Fruit fly (Drosophila melanogaster) whole organism, embryonic: Measurements from ENCODE around the gene CG42716.

Source experiments
- Ada2b ChIP-seq: fragments of 200-800 bp; sonication (Bioruptor generic); IDR thresholded peaks from 2 replicates; pipeline ENCODE4 v1.3.6; 2022; ENCODE audit warnings: missing biosample characterization, missing genetic modification characterization
- Adf1 ChIP-seq: fragments of 200-800 bp; sonication (Bioruptor generic); IDR thresholded peaks from 2 replicates; pipeline ENCODE4 v1.3.6; 2022; ENCODE audit warnings: missing biosample characterization, missing genetic modification characterization
- Asciz ChIP-seq: fragments of 200-800 bp; sonication (Bioruptor generic); optimal IDR thresholded peaks from 2 replicates; lab custom pipeline; 2017; ENCODE audit warnings: missing biosample characterization, mild to moderate bottlenecking, missing genetic modification characterization, missing genetic modification reagents
- Atf-2 ChIP-seq: fragments of 200-800 bp; sonication (Bioruptor generic); optimal IDR thresholded peaks from 2 replicates; lab custom pipeline; 2016; ENCODE audit warnings: missing biosample characterization, missing genetic modification characterization
- BEAF-32 ChIP-seq: fragments of 200-800 bp; sonication (Bioruptor generic); optimal IDR thresholded peaks from 3 replicates; lab custom pipeline; 2017; ENCODE audit warnings: missing biosample characterization, missing genetic modification characterization, mild to moderate bottlenecking, moderate library complexity, missing genetic modification reagents
- CG10543 ChIP-seq: fragments of 200-800 bp; sonication (Bioruptor generic); optimal IDR thresholded peaks from 3 replicates; lab custom pipeline; 2017; ENCODE audit warnings: missing biosample characterization, mild to moderate bottlenecking, missing genetic modification characterization, moderate library complexity
- CG10959 ChIP-seq: fragments of 200-800 bp; sonication (Bioruptor generic); IDR thresholded peaks from 2 replicates; pipeline ENCODE4 v1.3.6; 2022; ENCODE audit warnings: missing biosample characterization, missing genetic modification characterization
- CG13296 ChIP-seq: fragments of 200-800 bp; sonication (Bioruptor generic); optimal IDR thresholded peaks from 3 replicates; lab custom pipeline; 2018; ENCODE audit warnings: missing biosample characterization, mild to moderate bottlenecking, missing genetic modification characterization
- CG14441 ChIP-seq: fragments of 200-800 bp; sonication (Bioruptor generic); IDR thresholded peaks from 2 replicates; pipeline ENCODE4 v1.3.6; 2022; ENCODE audit warnings: missing biosample characterization, missing genetic modification characterization
- CG15269 ChIP-seq: fragments of 200-800 bp; sonication (Bioruptor generic); optimal IDR thresholded peaks from 2 replicates; lab custom pipeline; 2018; ENCODE audit warnings: missing biosample characterization, mild to moderate bottlenecking, missing genetic modification characterization, moderate library complexity
- CG1529 ChIP-seq: fragments of 200-800 bp; sonication (Bioruptor generic); optimal IDR thresholded peaks from 3 replicates; lab custom pipeline; 2018; ENCODE audit warnings: missing biosample characterization, missing genetic modification characterization
- CG15514 ChIP-seq: fragments of 200-800 bp; sonication (Bioruptor generic); optimal IDR thresholded peaks from 3 replicates; lab custom pipeline; 2017; ENCODE audit warnings: missing biosample characterization, missing genetic modification characterization, mild to moderate bottlenecking, moderate library complexity, missing genetic modification reagents
- CG16813 ChIP-seq: fragments of 200-800 bp; sonication (Bioruptor generic); IDR thresholded peaks from 3 replicates; pipeline ENCODE4 v1.3.6; 2022; ENCODE audit warnings: missing biosample characterization, missing genetic modification characterization; ENCODE audit not compliant: partially characterized antibody
- CG18599 ChIP-seq: fragments of 200-800 bp; sonication (Bioruptor generic); optimal IDR thresholded peaks from 3 replicates; lab custom pipeline; 2017; ENCODE audit warnings: missing biosample characterization, missing genetic modification characterization, mild to moderate bottlenecking, moderate library complexity, missing genetic modification reagents
- CG2129 ChIP-seq: fragments of 200-800 bp; sonication (Bioruptor generic); IDR thresholded peaks from 2 replicates; pipeline ENCODE4 v1.3.6; 2022; ENCODE audit warnings: missing biosample characterization, missing genetic modification characterization; ENCODE audit not compliant: partially characterized antibody
- CG31441 ChIP-seq: fragments of 200-800 bp; sonication (Bioruptor generic); IDR thresholded peaks from 2 replicates; pipeline ENCODE4 v1.3.6; 2022; ENCODE audit warnings: missing biosample characterization, missing genetic modification characterization
- CG34224 ChIP-seq: fragments of 200-800 bp; sonication (Bioruptor generic); IDR thresholded peaks from 3 replicates; pipeline ENCODE4 v1.3.6; 2022; ENCODE audit warnings: missing biosample characterization, missing genetic modification characterization; ENCODE audit not compliant: partially characterized antibody
- CG43689 ChIP-seq: fragments of 200-800 bp; sonication (Bioruptor generic); IDR thresholded peaks from 2 replicates; pipeline ENCODE4 v1.3.6; 2022; ENCODE audit warnings: missing biosample characterization, missing genetic modification characterization
- CG4424 ChIP-seq: fragments of 200-800 bp; sonication (Bioruptor generic); optimal IDR thresholded peaks from 3 replicates; lab custom pipeline; 2016; ENCODE audit warnings: missing biosample characterization, missing genetic modification characterization
- CG4820 ChIP-seq: fragments of 200-800 bp; sonication (Bioruptor generic); optimal IDR thresholded peaks from 3 replicates; lab custom pipeline; 2016; ENCODE audit warnings: missing biosample characterization, missing genetic modification characterization
- CG5180 ChIP-seq: fragments of 200-800 bp; sonication (Bioruptor generic); optimal IDR thresholded peaks from 3 replicates; lab custom pipeline; 2017; ENCODE audit warnings: missing biosample characterization, missing genetic modification characterization, mild to moderate bottlenecking, moderate library complexity, missing genetic modification reagents
- CG6813 ChIP-seq: fragments of 200-800 bp; sonication (Bioruptor generic); optimal IDR thresholded peaks from 2 replicates; lab custom pipeline; 2017; ENCODE audit warnings: missing biosample characterization, missing genetic modification characterization, mild to moderate bottlenecking, moderate library complexity, missing genetic modification reagents
- CG8281 ChIP-seq: fragments of 200-800 bp; sonication (Bioruptor generic); optimal IDR thresholded peaks from 2 replicates; lab custom pipeline; 2018; ENCODE audit warnings: missing biosample characterization, mild to moderate bottlenecking, missing genetic modification characterization, moderate library complexity
- CG8290 ChIP-seq, 3 experiments: fragments of 200-800 bp; sonication (Bioruptor generic); optimal IDR thresholded peaks; 2 replicates each; lab custom pipeline; 2016 to 2019; ENCODE audit warnings: missing biosample characterization in 3 of 3, missing genetic modification characterization in 3 of 3, mild to moderate bottlenecking in 2 of 3, moderate library complexity in 1 of 3
- Camta ChIP-seq: fragments of 200-800 bp; sonication (Bioruptor generic); optimal IDR thresholded peaks from 2 replicates; lab custom pipeline; 2016; ENCODE audit warnings: missing biosample characterization, missing genetic modification characterization
- Chrac-16 ChIP-seq: fragments of 200-800 bp; sonication (Bioruptor generic); optimal IDR thresholded peaks from 3 replicates; lab custom pipeline; 2016; ENCODE audit warnings: missing biosample characterization, missing genetic modification characterization
- Dad ChIP-seq: fragments of 200-800 bp; sonication (Bioruptor generic); optimal IDR thresholded peaks from 3 replicates; lab custom pipeline; 2016; ENCODE audit warnings: missing biosample characterization, missing genetic modification characterization
- Dll ChIP-seq: fragments of 200-800 bp; sonication (Bioruptor generic); IDR thresholded peaks from 4 replicates; pipeline ENCODE4 v1.3.6; 2022; ENCODE audit warnings: missing biosample characterization, missing genetic modification characterization; ENCODE audit not compliant: partially characterized antibody
- GATAe ChIP-seq: fragments of 200-800 bp; sonication (Bioruptor generic); conservative IDR thresholded peaks from 2 replicates; pipeline ENCODE4 v1.3.6; 2022; ENCODE audit warnings: missing biosample characterization, missing genetic modification characterization
- HLH3B ChIP-seq: fragments of 200-800 bp; sonication (Bioruptor generic); IDR thresholded peaks from 2 replicates; pipeline ENCODE4 v1.3.6; 2022; ENCODE audit warnings: missing biosample characterization, missing genetic modification characterization
- HLHmδ ChIP-seq: fragments of 200-800 bp; sonication (Bioruptor generic); optimal IDR thresholded peaks from 2 replicates; lab custom pipeline; 2018; ENCODE audit warnings: missing biosample characterization, mild to moderate bottlenecking, missing genetic modification characterization, moderate library complexity
- Hsf ChIP-seq: fragments of 200-800 bp; sonication (Bioruptor generic); optimal IDR thresholded peaks from 3 replicates; lab custom pipeline; 2016; ENCODE audit warnings: missing biosample characterization, missing genetic modification characterization
- Kr ChIP-seq: fragments of 200-800 bp; sonication (Bioruptor generic); optimal IDR thresholded peaks from 2 replicates; lab custom pipeline; 2017; ENCODE audit warnings: missing biosample characterization, mild to moderate bottlenecking, missing genetic modification characterization
- Oli ChIP-seq: fragments of 200-800 bp; sonication (Bioruptor generic); optimal IDR thresholded peaks from 2 replicates; lab custom pipeline; 2018; ENCODE audit warnings: missing biosample characterization, mild to moderate bottlenecking, missing genetic modification characterization, moderate library complexity
- Sin3A ChIP-seq: fragments of >200 bp; optimal IDR thresholded peaks from 2 replicates; lab custom pipeline; 2018
- Vsx1 ChIP-seq: fragments of 200-800 bp; sonication (Bioruptor generic); optimal IDR thresholded peaks from 2 replicates; lab custom pipeline; 2017; ENCODE audit warnings: missing biosample characterization, mild to moderate bottlenecking, missing genetic modification characterization, missing genetic modification reagents
- crol ChIP-seq: fragments of 200-800 bp; sonication (Bioruptor generic); IDR thresholded peaks from 2 replicates; pipeline ENCODE4 v1.3.6; 2022; ENCODE audit warnings: missing biosample characterization, missing genetic modification characterization
- crp ChIP-seq, 2 experiments: fragments of 200-800 bp; sonication (Bioruptor generic); optimal IDR thresholded peaks; 2 replicates in 1 of 2; 3 replicates in 1 of 2; lab custom pipeline; 2017; ENCODE audit warnings: missing biosample characterization in 2 of 2, missing genetic modification characterization in 2 of 2, mild to moderate bottlenecking in 1 of 2, moderate library complexity in 1 of 2
- da ChIP-seq: fragments of 200-800 bp; sonication (Bioruptor generic); optimal IDR thresholded peaks from 2 replicates; lab custom pipeline; 2016; ENCODE audit warnings: missing biosample characterization, missing genetic modification characterization
- dmrt99B ChIP-seq: fragments of 200-800 bp; sonication (Bioruptor generic); optimal IDR thresholded peaks from 2 replicates; lab custom pipeline; 2018; ENCODE audit warnings: missing biosample characterization, mild to moderate bottlenecking, missing genetic modification characterization, moderate library complexity
- gro ChIP-seq: fragments of 200-800 bp; sonication (Bioruptor generic); optimal IDR thresholded peaks from 2 replicates; lab custom pipeline; 2016; ENCODE audit warnings: missing biosample characterization, missing genetic modification characterization
- nom ChIP-seq: fragments of 200-800 bp; sonication (Bioruptor generic); optimal IDR thresholded peaks from 2 replicates; lab custom pipeline; 2017; ENCODE audit warnings: missing biosample characterization, missing genetic modification characterization, mild to moderate bottlenecking, moderate library complexity, missing genetic modification reagents
- oc ChIP-seq: fragments of 200-800 bp; sonication (Bioruptor generic); optimal IDR thresholded peaks from 2 replicates; lab custom pipeline; 2018; ENCODE audit warnings: missing biosample characterization, mild to moderate bottlenecking, missing genetic modification characterization, moderate library complexity
- pnt ChIP-seq: fragments of 200-800 bp; sonication (Bioruptor generic); optimal IDR thresholded peaks from 3 replicates; lab custom pipeline; 2016; ENCODE audit warnings: missing biosample characterization, missing genetic modification characterization
- pum ChIP-seq: fragments of 200-800 bp; sonication (Bioruptor generic); optimal IDR thresholded peaks from 2 replicates; lab custom pipeline; 2016; ENCODE audit warnings: missing biosample characterization, missing genetic modification characterization
- row ChIP-seq: fragments of 200-800 bp; sonication (Bioruptor generic); IDR thresholded peaks from 3 replicates; pipeline ENCODE4 v1.3.6; 2022; ENCODE audit warnings: missing biosample characterization, missing genetic modification characterization
- sisA ChIP-seq: fragments of 200-800 bp; sonication (Bioruptor generic); IDR thresholded peaks from 2 replicates; pipeline ENCODE4 v1.3.6; 2022; ENCODE audit warnings: missing biosample characterization, missing genetic modification characterization
- sug ChIP-seq: fragments of 200-800 bp; optimal IDR thresholded peaks from 2 replicates; lab custom pipeline; 2019; ENCODE audit warnings: missing biosample characterization, mild to moderate bottlenecking, missing genetic modification characterization, moderate library complexity
- trh ChIP-seq: fragments of 200-800 bp; sonication (Bioruptor generic); optimal IDR thresholded peaks from 2 replicates; lab custom pipeline; 2016; ENCODE audit warnings: missing biosample characterization, missing genetic modification characterization

Gene CG42716

dm6 chr3L:16021064-16021683, 12.4 kb upstream of the CG42716 start (continued):
- TF ChIP-seq CG31441 (peak; percentile 68), CG10959 (peak; percentile 74), trh (GFP tag; lab: Kevin White, UChicago) (no peak), Adf1 (GFP tag; lab: Robert Waterston, UW) (no peak), CG8281 (no peak), Atf-2 (GFP tag; lab: Kevin White, UChicago) (peak; percentile 60), CG16813 (GFP tag; lab: Robert Waterston, UW) (no peak), Sin3A (lab: Kevin White, UChicago) (no peak), CG8290 (GFP tag; optimal IDR thresholded peaks at IDR 0.05; lab: Kevin White, UChicago) (peak; percentile 14), CG8290 (tag; optimal IDR thresholded peaks at IDR 0.05; lab: Kevin White, UChicago) (peak; percentile 30 to 31), gro (GFP tag; lab: Kevin White, UChicago) (no peak), Vsx1 (GFP tag; lab: Kevin White, UChicago) (no peak), Asciz (no peak), GATAe (no peak), oc (tag; lab: Kevin White, UChicago) (no peak), HLHmδ (GFP tag; lab: Kevin White, UChicago) (no peak), CG1529 (GFP tag; lab: Kevin White, UChicago) (no peak), row (GFP tag; lab: Robert Waterston, UW) (peak; percentile 50), HLH3B (GFP tag; lab: Robert Waterston, UW) (no peak), sisA (GFP tag; lab: Robert Waterston, UW) (peak; percentile 53; the same call in 1 of the 2 replicates), CG6813 (peak; percentile 38), sug (tag; lab: Kevin White, UChicago) (no peak), crp (GFP tag; optimal IDR thresholded peaks at IDR 0.05; lab: Kevin White, UChicago) (no peak), pnt (GFP tag; lab: Kevin White, UChicago) (peak; percentile 67), CG15514 (no peak), CG2129 (GFP tag; lab: Robert Waterston, UW) (no peak), CG43689 (no peak), Ada2b (GFP tag; lab: Robert Waterston, UW) (peak; percentile 22; the same call in 1 of the 2 replicates), CG5180 (no peak), CG4820 (peak; percentile 70), Hsf (GFP tag; lab: Kevin White, UChicago) (peak; percentile 55), pum (peak; percentile 31), Camta (GFP tag; lab: Kevin White, UChicago) (peak; percentile 46), Oli (tag; lab: Kevin White, UChicago) (peak; percentile 45), nom (GFP tag; lab: Kevin White, UChicago) (no peak), Dll (no peak), da (peak; percentile 4), CG10543 (GFP tag; lab: Kevin White, UChicago) (no peak), BEAF-32 (no peak), Dad (peak; percentile 13), CG14441 (0 out of 2 replicates have a peak, but pooled peaks have one; percentile 21), Kr (GFP tag; lab: Kevin White, UChicago) (peak; percentile 54), CG34224 (GFP tag; lab: Robert Waterston, UW) (no peak), CG13296 (GFP tag; lab: Kevin White, UChicago) (no peak), Chrac-16 (GFP tag; lab: Kevin White, UChicago) (peak; percentile 72), CG18599 (GFP tag; lab: Kevin White, UChicago) (no peak), dmrt99B (tag; lab: Kevin White, UChicago) (peak; percentile 59), crol (GFP tag; lab: Robert Waterston, UW) (no peak), CG15269 (no peak), CG4424 (GFP tag; lab: Kevin White, UChicago) (peak; percentile 63)
